Worm (Caenorhabditis elegans): ENCODE data around the gene F35A5.5.
A peak's percentile ranks its signal among the peaks of the same experiment; 100 is the strongest.

The F35A5.5 gene

DNA sequence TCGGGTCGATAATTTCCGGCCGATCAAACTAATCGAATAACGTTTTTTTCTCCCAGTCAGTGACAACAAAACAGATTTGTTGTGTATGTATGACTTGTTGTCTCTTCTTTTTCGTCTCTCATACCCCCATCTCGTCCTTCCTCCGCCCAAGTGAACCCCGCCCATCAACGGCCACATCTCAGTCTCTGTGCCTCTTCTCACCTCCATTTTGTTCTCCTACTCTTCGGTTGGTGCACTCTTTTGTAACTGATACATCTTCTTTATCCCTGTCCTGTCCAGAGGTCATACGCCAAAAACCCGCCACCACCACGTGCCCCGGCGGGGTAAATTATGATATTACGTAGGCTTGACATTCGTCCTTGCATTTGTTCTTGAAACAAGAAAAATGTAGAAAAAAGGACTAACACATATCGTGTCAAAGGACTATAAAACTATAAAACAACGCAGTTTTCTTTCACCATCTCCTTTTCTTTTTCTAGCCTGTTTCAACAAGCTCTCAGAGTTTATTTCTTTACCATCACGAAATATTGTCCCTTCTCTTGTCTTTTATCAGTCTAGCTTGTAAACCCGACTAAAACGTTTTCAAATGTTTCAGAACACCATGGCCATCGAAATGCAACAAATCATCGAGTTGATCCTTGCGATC lies 8.0 kb downstream of the F35A5.5 start, which contains the start of gene pmpl-1:
Gene pmpl-1, plus strand, starts transcription at position 596 of the 646 bp plus-strand sequence.
- TF ChIP-seq fos-1 (tag; optimal IDR thresholded peaks at IDR 0.05): no peak
- TF ChIP-seq nhr-6 (tag; optimal IDR thresholded peaks at IDR 0.05): no peak
- no peak for TF ChIP-seq nhr-10 (tag; optimal IDR thresholded peaks at IDR 0.05)
- no peak for TF ChIP-seq nhr-12 (tag; optimal IDR thresholded peaks at IDR 0.05)
- TF ChIP-seq egl-27 (tag; optimal IDR thresholded peaks at IDR 0.05): peak; percentile 40
- TF ChIP-seq F13H6.1 (tag; optimal IDR thresholded peaks at IDR 0.05): peak; percentile 60
- no peak for TF ChIP-seq zag-1 (tag; optimal IDR thresholded peaks at IDR 0.05)
- TF ChIP-seq ztf-11 (tag; optimal IDR thresholded peaks at IDR 0.05): no peak
- no peak for TF ChIP-seq sma-9 (GFP tag; optimal IDR thresholded peaks at IDR 0.05)
- TF ChIP-seq sma-9 (tag; optimal IDR thresholded peaks at IDR 0.05): no peak
- peak in 1 of 2 experiments; percentile 27 for TF ChIP-seq lsy-2 (tag; optimal IDR thresholded peaks at IDR 0.05)
- TF ChIP-seq nhr-25 (tag; optimal IDR thresholded peaks at IDR 0.05): peak; percentile 95
- no peak for TF ChIP-seq elt-1 (tag; optimal IDR thresholded peaks at IDR 0.05)
- TF ChIP-seq ceh-82 (tag; optimal IDR thresholded peaks at IDR 0.05): no peak
- TF ChIP-seq nhr-21 (tag; optimal IDR thresholded peaks at IDR 0.05): peak; percentile 24
- no peak for TF ChIP-seq ZK546.5 (tag; optimal IDR thresholded peaks at IDR 0.05)
- no peak for TF ChIP-seq unc-62 (GFP tag; optimal IDR thresholded peaks at IDR 0.05)
- no peak for TF ChIP-seq ztf-4 (tag; optimal IDR thresholded peaks at IDR 0.05)
- TF ChIP-seq aly-2 (tag; optimal IDR thresholded peaks at IDR 0.05): no peak
- no peak for TF ChIP-seq mbf-1 (tag; optimal IDR thresholded peaks at IDR 0.05)
- TF ChIP-seq Y55F3AM.14 (GFP tag; optimal IDR thresholded peaks at IDR 0.05): no peak
- no peak for TF ChIP-seq elt-3 (tag; optimal IDR thresholded peaks at IDR 0.05)
- peak; percentile 47 for TF ChIP-seq C34F6.9 (tag; optimal IDR thresholded peaks at IDR 0.05)
- peak; percentile 91 for TF ChIP-seq ceh-16 (tag; optimal IDR thresholded peaks at IDR 0.05)
- no peak for TF ChIP-seq nhr-237 (tag; optimal IDR thresholded peaks at IDR 0.05)
- no peak for TF ChIP-seq R02D3.7 (tag; optimal IDR thresholded peaks at IDR 0.05)
- TF ChIP-seq snpc-4 (tag; optimal IDR thresholded peaks at IDR 0.05): no peak
- no peak for TF ChIP-seq dmd-4 (tag; optimal IDR thresholded peaks at IDR 0.05)
- peak; percentile 64 for TF ChIP-seq crh-2 (tag; optimal IDR thresholded peaks at IDR 0.05)
- no peak for TF ChIP-seq nhr-11 (tag; optimal IDR thresholded peaks at IDR 0.05)
- peak; percentile 74 for TF ChIP-seq nhr-129 (tag; optimal IDR thresholded peaks at IDR 0.05)
- no peak for TF ChIP-seq alr-1 (tag; optimal IDR thresholded peaks at IDR 0.05)
- TF ChIP-seq ztf-1 (GFP tag; conservative IDR thresholded peaks at IDR 0.05): no peak
- TF ChIP-seq gmeb-1 (tag; optimal IDR thresholded peaks at IDR 0.05): no peak
- peak; percentile 7 for TF ChIP-seq nhr-23 (tag; optimal IDR thresholded peaks at IDR 0.05)
- no peak for TF ChIP-seq peb-1 (tag; optimal IDR thresholded peaks at IDR 0.05)
- TF ChIP-seq lin-39 (tag; optimal IDR thresholded peaks at IDR 0.05): no peak
- peak; percentile 51 for TF ChIP-seq sma-3 (GFP tag; optimal IDR thresholded peaks at IDR 0.05)
- TF ChIP-seq blmp-1 (tag; optimal IDR thresholded peaks at IDR 0.05; ENCODE audit: insufficient read depth): peak; percentile 73
- TF ChIP-seq mab-5 (tag; optimal IDR thresholded peaks at IDR 0.05): no peak
- TF ChIP-seq ama-1 (optimal IDR thresholded peaks at IDR 0.05): no peak
- TF ChIP-seq lin-13 (GFP tag; optimal IDR thresholded peaks at IDR 0.05): peak; percentile 43
- TF ChIP-seq unc-55 (GFP tag; optimal IDR thresholded peaks at IDR 0.05): no peak
- TF ChIP-seq lin-11 (tag; optimal IDR thresholded peaks at IDR 0.05): peak; percentile 7
- no peak for TF ChIP-seq nhr-77 (tag; optimal IDR thresholded peaks at IDR 0.05)
- TF ChIP-seq unc-39 (tag; optimal IDR thresholded peaks at IDR 0.05): no peak
- TF ChIP-seq sem-4 (tag; optimal IDR thresholded peaks at IDR 0.05): peak; percentile 41
- TF ChIP-seq mdl-1 (tag; optimal IDR thresholded peaks at IDR 0.05): peak; percentile 31 to 46
- no peak for TF ChIP-seq skn-1 (tag; optimal IDR thresholded peaks at IDR 0.05)
